Worm (Caenorhabditis elegans): Measurements from ENCODE around the gene sna-1.

sna-1 gene

ce11 chrV:6722378-6722777, 11.9 kb upstream of the sna-1 start, which contains the start of gene ZC487.2:
ZC487.2 (minus strand) TSS chrV:6722478.
- TF ChIP-seq F16B12.6 (tag; optimal IDR thresholded peaks at IDR 0.05) (no peak), hlh-17 (GFP tag; optimal IDR thresholded peaks at IDR 0.05; ENCODE audit: borderline replicate concordance) (no peak), dsc-1 (tag; optimal IDR thresholded peaks at IDR 0.05) (no peak), unc-98 (GFP tag; IDR thresholded peaks at IDR 0.05) (no peak), aly-2 (tag; optimal IDR thresholded peaks at IDR 0.05) (no peak), nhr-12 (tag; optimal IDR thresholded peaks at IDR 0.05) (no peak), vab-15 (tag; optimal IDR thresholded peaks at IDR 0.05) (no peak), ceh-88 (GFP tag; IDR thresholded peaks at IDR 0.05) (no peak), swsn-7 (tag; optimal IDR thresholded peaks at IDR 0.05) (no peak), zag-1 (tag; optimal IDR thresholded peaks at IDR 0.05) (no peak), xbp-1 (tag; optimal IDR thresholded peaks at IDR 0.05) (no peak), elt-2 (tag; optimal IDR thresholded peaks at IDR 0.05) (no peak)

ce11 chrV:6718232-6718631, 7.8 kb upstream of the sna-1 start, which contains the start of gene srg-30:
srg-30 (minus strand) TSS chrV:6718332.
- TF ChIP-seq nhr-12 (tag; optimal IDR thresholded peaks at IDR 0.05) (no peak), nhr-237 (tag; optimal IDR thresholded peaks at IDR 0.05) (no peak), pax-3 (tag; optimal IDR thresholded peaks at IDR 0.05) (no peak), unc-30 (tag; optimal IDR thresholded peaks at IDR 0.05) (no peak), jun-1 (tag; optimal IDR thresholded peaks at IDR 0.05) (no peak), lsy-2 (tag; optimal IDR thresholded peaks at IDR 0.05) (no peak), skn-1 (tag; optimal IDR thresholded peaks at IDR 0.05) (no peak), mef-2 (tag; optimal IDR thresholded peaks at IDR 0.05) (no peak), lin-35 (GFP tag; optimal IDR thresholded peaks at IDR 0.05) (no peak), ets-5 (GFP tag; IDR thresholded peaks at IDR 0.05) (no peak), fos-1 (tag; optimal IDR thresholded peaks at IDR 0.05) (no peak), nhr-76 (tag; optimal IDR thresholded peaks at IDR 0.05) (no peak), isw-1 (GFP tag; IDR thresholded peaks at IDR 0.05) (no peak), efl-1 (optimal IDR thresholded peaks at IDR 0.05) (no peak), efl-1 (GFP tag; optimal IDR thresholded peaks at IDR 0.05 in 1 of 2) (no peak), zag-1 (tag; optimal IDR thresholded peaks at IDR 0.05) (no peak)

ce11 chrV:6709050-6709683, 1.3 kb downstream of the sna-1 start, which contains the start of gene dlst-1:
dlst-1 (minus strand) TSS chrV:6709101.
- no peak for TF ChIP-seq pax-3 (tag; optimal IDR thresholded peaks at IDR 0.05)
- peak; percentile 68 for TF ChIP-seq nhr-47 (tag; optimal IDR thresholded peaks at IDR 0.05)
- TF ChIP-seq snpc-4 (tag; optimal IDR thresholded peaks at IDR 0.05) = peak; percentile 2
- TF ChIP-seq skn-1 (tag; optimal IDR thresholded peaks at IDR 0.05) = peak; percentile 50
- TF ChIP-seq aly-2 (tag; optimal IDR thresholded peaks at IDR 0.05) = peak; percentile 22
- no peak for TF ChIP-seq pqm-1 (tag; optimal IDR thresholded peaks at IDR 0.05)
- TF ChIP-seq alr-1 (tag; optimal IDR thresholded peaks at IDR 0.05; ENCODE audit: borderline replicate concordance) = no peak
- TF ChIP-seq nhr-90 (tag; optimal IDR thresholded peaks at IDR 0.05; ENCODE audit: poor library complexity) = peak; percentile 35
- TF ChIP-seq zag-1 (tag; optimal IDR thresholded peaks at IDR 0.05) = no peak
- no peak for TF ChIP-seq F16B12.6 (tag; optimal IDR thresholded peaks at IDR 0.05)
- peak; percentile 80 for TF ChIP-seq nhr-85 (tag)
- TF ChIP-seq efl-3 (GFP tag; optimal IDR thresholded peaks at IDR 0.05) = no peak
- TF ChIP-seq irx-1 (tag; optimal IDR thresholded peaks at IDR 0.05) = peak; percentile 48
- TF ChIP-seq nhr-28 (tag; optimal IDR thresholded peaks at IDR 0.05) = no peak
- no peak for TF ChIP-seq unc-30 (tag; optimal IDR thresholded peaks at IDR 0.05)
- no peak for TF ChIP-seq ceh-88 (GFP tag; IDR thresholded peaks at IDR 0.05)
- TF ChIP-seq fkh-4 (tag; optimal IDR thresholded peaks at IDR 0.05; ENCODE audit: borderline replicate concordance) = no peak
- no peak for TF ChIP-seq mep-1 (tag; optimal IDR thresholded peaks at IDR 0.05)
- no peak for TF ChIP-seq elt-2 (tag; optimal IDR thresholded peaks at IDR 0.05)
- no peak for TF ChIP-seq fos-1 (tag; optimal IDR thresholded peaks at IDR 0.05)
- TF ChIP-seq elt-3 (tag; optimal IDR thresholded peaks at IDR 0.05) = peak in 1 of 6 experiments; percentile 32
- no peak for TF ChIP-seq unc-130 (tag; optimal IDR thresholded peaks at IDR 0.05)
- TF ChIP-seq hpl-2 (GFP tag; optimal IDR thresholded peaks at IDR 0.05) = no peak
- TF ChIP-seq ces-1 (GFP tag; optimal IDR thresholded peaks at IDR 0.05) = no peak
- TF ChIP-seq blmp-1 (tag; optimal IDR thresholded peaks at IDR 0.05) = peak; percentile 0
- TF ChIP-seq egl-13 (tag; optimal IDR thresholded peaks at IDR 0.05) = no peak
- TF ChIP-seq nhr-11 (tag; optimal IDR thresholded peaks at IDR 0.05) = no peak
- no peak for TF ChIP-seq lir-3 (tag; optimal IDR thresholded peaks at IDR 0.05; ENCODE audit: poor library complexity)
- TF ChIP-seq ama-1 (optimal IDR thresholded peaks at IDR 0.05) = peak; percentile 27
- peak; percentile 44 for TF ChIP-seq grh-1 (GFP tag; IDR thresholded peaks at IDR 0.05)
- peak; percentile 41 to 46 for TF ChIP-seq lsy-2 (tag; optimal IDR thresholded peaks at IDR 0.05)
- TF ChIP-seq snu-23 (GFP tag; optimal IDR thresholded peaks at IDR 0.05) = peak; percentile 65
- peak in 1 of 2 experiments; percentile 12 for TF ChIP-seq ztf-11 (tag; optimal IDR thresholded peaks at IDR 0.05)
